Fruit fly (Drosophila melanogaster): ENCODE data around the gene CG14913.

dm6 chr2L:11053018-11053807 is 36.4 kb downstream of the CG14913 start:
- TF ChIP-seq CG8478 (optimal IDR thresholded peaks at IDR 0.05) (no peak), CTCF (optimal IDR thresholded peaks at IDR 0.05) (no peak)

Measured in S2 (cell line).